Worm (Caenorhabditis elegans): ENCODE results near the gene T19D12.4.

DNA sequence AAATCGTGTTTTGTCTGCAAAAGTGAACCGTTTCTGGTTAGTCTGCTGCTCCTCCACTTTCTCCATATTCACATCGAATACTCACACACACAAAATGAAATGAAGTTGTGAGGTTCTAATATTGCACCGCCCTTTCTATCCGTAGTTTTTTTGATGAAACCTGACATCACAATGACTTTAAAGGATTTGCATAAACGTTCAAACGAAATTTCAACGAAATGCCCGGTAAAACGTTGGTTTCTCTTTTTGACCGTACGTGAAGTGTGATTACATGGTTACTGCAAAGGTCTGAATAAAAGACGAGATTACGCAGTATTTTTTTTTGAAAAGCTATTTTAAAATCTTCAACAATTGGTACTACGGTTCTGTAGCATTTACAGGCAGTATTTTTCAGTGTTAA, 23.4 kb downstream of the T19D12.4 start, which contains the start of gene T19D12.9:
- TF ChIP-seq pqm-1 (tag; optimal IDR thresholded peaks at IDR 0.05): no peak
- no peak for TF ChIP-seq nhr-77 (tag; optimal IDR thresholded peaks at IDR 0.05)
- no peak for TF ChIP-seq gei-8 (GFP tag; optimal IDR thresholded peaks at IDR 0.05)
- TF ChIP-seq hif-1 (tag; optimal IDR thresholded peaks at IDR 0.05): no peak
- TF ChIP-seq pha-4 (GFP tag; IDR thresholded peaks at IDR 0.05): no peak
- TF ChIP-seq pha-4 (tag; optimal IDR thresholded peaks at IDR 0.05): no peak
- no peak for TF ChIP-seq lin-13 (GFP tag; optimal IDR thresholded peaks at IDR 0.05)
- TF ChIP-seq unc-39 (tag; optimal IDR thresholded peaks at IDR 0.05): no peak
- no peak for TF ChIP-seq fkh-10 (GFP tag; optimal IDR thresholded peaks at IDR 0.05)
- no peak for TF ChIP-seq nhr-25 (tag; optimal IDR thresholded peaks at IDR 0.05; ENCODE audit: borderline replicate concordance, insufficient read depth)
- no peak for TF ChIP-seq lin-15B (tag; optimal IDR thresholded peaks at IDR 0.05)
- TF ChIP-seq snpc-4 (tag; optimal IDR thresholded peaks at IDR 0.05): no peak
